Fruit fly (Drosophila melanogaster): Measurements from ENCODE around the gene dac.

Gene dac

DNA sequence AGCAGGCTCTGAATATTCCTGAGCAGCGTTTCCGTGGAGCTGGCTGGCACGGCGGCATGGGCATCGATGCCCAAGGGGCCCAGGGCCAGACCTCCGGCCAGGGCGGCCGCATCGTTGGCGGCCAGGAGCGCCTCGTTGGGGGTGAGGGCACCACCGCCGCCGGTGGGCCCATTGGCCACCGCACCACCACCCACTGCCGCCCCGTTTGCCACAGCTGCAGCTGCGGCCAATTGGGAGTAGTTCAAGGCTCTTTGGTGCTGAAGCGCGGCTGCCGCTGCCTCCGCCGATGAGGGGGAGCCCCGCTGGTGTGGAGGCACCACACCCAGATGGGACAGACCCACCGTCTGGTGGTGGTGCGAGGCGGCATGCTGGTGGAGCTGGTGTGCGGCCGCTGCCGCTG lies 13.6 kb downstream of the dac start:
- TF ChIP-seq CG14711 (tag; optimal IDR thresholded peaks at IDR 0.05) (no peak), Crg-1 (GFP tag; optimal IDR thresholded peaks at IDR 0.05) (no peak), Hr96 (GFP tag; optimal IDR thresholded peaks at IDR 0.05) (no peak), CG1620 (GFP tag; optimal IDR thresholded peaks at IDR 0.05) (no peak)

DNA sequence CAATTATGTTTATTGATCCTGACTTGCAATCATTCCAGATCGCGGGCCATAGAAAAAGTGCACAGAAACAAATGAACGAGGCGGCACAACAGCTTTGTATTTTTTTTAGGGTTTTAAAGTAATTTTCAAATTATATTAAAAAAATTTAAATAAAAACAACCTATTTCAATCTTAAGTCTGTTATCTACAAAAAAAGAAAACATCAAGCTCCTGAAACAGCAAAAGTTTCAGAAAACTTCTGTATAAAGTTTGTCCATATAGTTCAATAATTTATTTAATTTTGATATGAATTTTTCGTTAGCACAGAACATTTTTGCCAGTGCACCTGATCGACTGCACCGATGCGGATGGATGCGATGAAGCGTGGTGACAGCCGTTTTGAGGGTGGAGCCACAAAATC lies 16.0 kb downstream of the dac start:
- no peak for TF ChIP-seq pad (GFP tag; optimal IDR thresholded peaks at IDR 0.05)
- TF ChIP-seq cic (GFP tag; optimal IDR thresholded peaks at IDR 0.05): no peak

DNA sequence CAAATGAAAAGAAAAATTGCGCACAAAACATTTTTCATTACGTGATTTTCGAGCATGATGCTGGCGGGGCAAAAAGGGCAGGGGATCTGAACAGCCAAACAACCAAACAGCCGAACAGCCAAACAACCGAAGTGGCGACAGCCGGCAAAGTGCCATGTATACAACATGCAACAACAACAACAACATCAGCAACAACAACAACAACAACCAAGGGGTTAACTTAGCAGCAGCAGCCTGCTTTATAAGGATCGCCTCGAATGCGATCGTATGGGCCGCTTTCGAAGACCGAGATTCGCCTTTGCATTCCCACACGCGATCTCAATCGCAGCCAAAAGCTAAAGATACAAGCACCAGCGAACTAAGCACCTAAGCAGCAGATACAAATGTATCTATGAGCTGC lies 22.1 kb downstream of the dac start:
- TF ChIP-seq CG14711 (tag; optimal IDR thresholded peaks at IDR 0.05) (no peak), bab1 (GFP tag; optimal IDR thresholded peaks at IDR 0.05) (no peak), CG7045 (GFP tag; optimal IDR thresholded peaks at IDR 0.05) (no peak), Hr96 (GFP tag; optimal IDR thresholded peaks at IDR 0.05) (no peak), pad (GFP tag; optimal IDR thresholded peaks at IDR 0.05) (no peak), CG1620 (GFP tag; optimal IDR thresholded peaks at IDR 0.05) (no peak), CG7101 (tag; optimal IDR thresholded peaks at IDR 0.05) (no peak), Clk (GFP tag; optimal IDR thresholded peaks at IDR 0.05) (no peak), Mnt (GFP tag; optimal IDR thresholded peaks at IDR 0.05) (no peak), toe (GFP tag; optimal IDR thresholded peaks at IDR 0.05) (no peak), kay (GFP tag; ENCODE audit: borderline replicate concordance) (no peak), cic (GFP tag; optimal IDR thresholded peaks at IDR 0.05) (no peak), CG11617 (GFP tag; optimal IDR thresholded peaks at IDR 0.05) (no peak), CG33017 (tag; optimal IDR thresholded peaks at IDR 0.05) (no peak), CG12768 (GFP tag; optimal IDR thresholded peaks at IDR 0.05) (no peak), ovo (GFP tag; optimal IDR thresholded peaks at IDR 0.05) (no peak), tj (GFP tag; optimal IDR thresholded peaks at IDR 0.05) (no peak), CG5204 (GFP tag; optimal IDR thresholded peaks at IDR 0.05) (no peak)

DNA sequence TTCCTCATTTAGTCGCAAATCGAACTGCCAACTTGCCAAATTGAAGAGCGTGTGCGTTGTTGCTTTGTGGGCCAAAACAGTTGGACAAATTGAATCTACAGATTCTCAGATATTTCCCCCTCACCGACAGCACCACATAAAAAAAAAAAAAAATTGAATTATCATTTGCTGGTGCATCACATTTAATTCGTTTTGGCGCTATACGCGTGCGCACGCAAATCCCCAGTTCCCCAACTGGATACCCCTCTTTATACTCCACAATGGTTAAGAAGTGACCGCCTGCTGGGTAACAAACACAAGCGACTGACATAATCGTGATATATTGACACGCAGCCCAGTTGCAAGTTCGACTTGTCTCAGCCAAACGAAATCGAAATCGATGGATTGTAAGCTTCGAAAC lies 27.4 kb downstream of the dac start:
- TF ChIP-seq CG5204 (GFP tag; optimal IDR thresholded peaks at IDR 0.05) (no peak), CG1620 (GFP tag; optimal IDR thresholded peaks at IDR 0.05) (no peak), cnc (optimal IDR thresholded peaks at IDR 0.05) (no peak), Clk (GFP tag; optimal IDR thresholded peaks at IDR 0.05) (no peak), tj (GFP tag; optimal IDR thresholded peaks at IDR 0.05) (no peak), CG7101 (tag; optimal IDR thresholded peaks at IDR 0.05) (no peak), CG7045 (GFP tag; optimal IDR thresholded peaks at IDR 0.05) (no peak), toe (GFP tag; optimal IDR thresholded peaks at IDR 0.05) (no peak), kay (GFP tag; ENCODE audit: borderline replicate concordance) (no peak), bab1 (GFP tag; optimal IDR thresholded peaks at IDR 0.05) (no peak), CG14711 (tag; optimal IDR thresholded peaks at IDR 0.05) (no peak), Crg-1 (GFP tag; optimal IDR thresholded peaks at IDR 0.05) (no peak), pad (GFP tag; optimal IDR thresholded peaks at IDR 0.05) (no peak), Mnt (GFP tag; optimal IDR thresholded peaks at IDR 0.05) (no peak), cic (GFP tag; optimal IDR thresholded peaks at IDR 0.05) (no peak)

DNA sequence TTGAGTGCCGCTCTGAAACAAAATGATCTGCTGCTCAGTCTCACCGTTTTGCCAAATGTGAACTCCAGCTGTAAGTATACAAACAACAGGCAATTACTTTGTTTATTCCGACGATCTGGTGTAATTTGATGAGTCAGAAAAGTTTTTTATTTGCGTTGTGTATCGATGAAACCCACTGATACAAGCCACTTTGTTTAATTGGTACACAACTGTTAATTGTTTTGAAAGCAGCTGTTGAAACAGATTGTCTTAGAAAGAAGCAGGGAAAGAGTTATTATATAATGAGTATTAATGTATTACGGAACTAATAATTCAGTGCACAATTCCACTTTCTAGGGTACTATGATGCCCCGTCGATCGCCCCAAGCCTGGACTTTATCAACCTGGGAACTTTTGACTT lies 33.9 kb downstream of the dac start:
- TF ChIP-seq cnc (optimal IDR thresholded peaks at IDR 0.05) (no peak), ovo (GFP tag; optimal IDR thresholded peaks at IDR 0.05) (peak; percentile 31), CG12768 (GFP tag; optimal IDR thresholded peaks at IDR 0.05) (no peak), bab1 (GFP tag; optimal IDR thresholded peaks at IDR 0.05) (no peak), CG11617 (GFP tag; optimal IDR thresholded peaks at IDR 0.05) (no peak), CG7101 (tag; optimal IDR thresholded peaks at IDR 0.05) (peak; percentile 28), CG5204 (GFP tag; optimal IDR thresholded peaks at IDR 0.05) (no peak), pad (GFP tag; optimal IDR thresholded peaks at IDR 0.05) (no peak), Mnt (GFP tag; optimal IDR thresholded peaks at IDR 0.05) (no peak), CG7045 (GFP tag; optimal IDR thresholded peaks at IDR 0.05) (peak; percentile 15), CG14711 (tag; optimal IDR thresholded peaks at IDR 0.05) (peak; percentile 1), toe (GFP tag; optimal IDR thresholded peaks at IDR 0.05) (no peak), Crg-1 (GFP tag; optimal IDR thresholded peaks at IDR 0.05) (peak; percentile 3)

DNA sequence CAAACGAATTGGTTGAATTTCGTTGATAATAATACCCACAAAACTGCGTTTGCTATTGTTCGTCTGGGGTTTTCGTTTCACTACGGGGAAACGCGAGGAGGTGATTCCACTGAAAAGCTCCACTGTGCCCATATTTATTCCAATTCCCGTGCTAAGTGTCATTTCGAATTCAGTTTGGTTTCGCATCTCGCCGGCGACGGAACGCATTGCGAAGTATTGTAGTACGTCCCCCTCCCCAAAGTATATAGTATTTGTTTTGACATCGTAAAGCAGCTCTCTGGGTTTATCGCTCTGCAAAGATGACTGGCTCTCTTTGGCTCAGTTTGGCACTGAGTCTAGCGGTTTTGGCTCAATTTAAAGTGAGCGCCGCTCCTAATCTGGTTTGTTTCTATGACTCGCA lies 34.9 kb downstream of the dac start, which contains the start of gene Idgf3:
Gene Idgf3 (plus strand): TSS at position 17 of the 400 bp plus-strand sequence.
- TF ChIP-seq CG7101 (tag; optimal IDR thresholded peaks at IDR 0.05) (peak; percentile 32), CG33017 (tag; optimal IDR thresholded peaks at IDR 0.05) (no peak), Clk (GFP tag; optimal IDR thresholded peaks at IDR 0.05) (no peak), kay (GFP tag; ENCODE audit: borderline replicate concordance) (no peak), tj (GFP tag; optimal IDR thresholded peaks at IDR 0.05) (peak; percentile 4), cnc (optimal IDR thresholded peaks at IDR 0.05) (no peak), ovo (GFP tag; optimal IDR thresholded peaks at IDR 0.05) (no peak), CG1620 (GFP tag; optimal IDR thresholded peaks at IDR 0.05) (no peak), toe (GFP tag; optimal IDR thresholded peaks at IDR 0.05) (peak; percentile 14), CG5204 (GFP tag; optimal IDR thresholded peaks at IDR 0.05) (peak; percentile 13), CG14711 (tag; optimal IDR thresholded peaks at IDR 0.05) (no peak), cic (GFP tag; optimal IDR thresholded peaks at IDR 0.05) (peak; percentile 58), Hr96 (GFP tag; optimal IDR thresholded peaks at IDR 0.05) (peak; percentile 32), bab1 (GFP tag; optimal IDR thresholded peaks at IDR 0.05) (no peak), CG11617 (GFP tag; optimal IDR thresholded peaks at IDR 0.05) (peak; percentile 22), CG7045 (GFP tag; optimal IDR thresholded peaks at IDR 0.05) (no peak), CG12768 (GFP tag; optimal IDR thresholded peaks at IDR 0.05) (peak; percentile 49), pad (GFP tag; optimal IDR thresholded peaks at IDR 0.05) (no peak), Crg-1 (GFP tag; optimal IDR thresholded peaks at IDR 0.05) (no peak), Mnt (GFP tag; optimal IDR thresholded peaks at IDR 0.05) (peak; percentile 32)
